Fruit fly (Drosophila melanogaster): Measurements from ENCODE around the gene CG32982.

Gene CG32982

dm6 chr2L:9193672-9194071, 68.1 kb downstream of the CG32982 start (continued):
- TF ChIP-seq CG13123 (GFP tag; optimal IDR thresholded peaks at IDR 0.05) (no peak), psq (GFP tag; optimal IDR thresholded peaks at IDR 0.05) (no peak), CG3163 (GFP tag; optimal IDR thresholded peaks at IDR 0.05) (no peak), CG9817 (tag; optimal IDR thresholded peaks at IDR 0.05) (no peak), CG2199 (GFP tag; IDR thresholded peaks at IDR 0.05) (peak; percentile 84; the same call in 2 of the 3 replicates), E2f1 (GFP tag; IDR thresholded peaks at IDR 0.05) (no peak), Adf1 (GFP tag; IDR thresholded peaks at IDR 0.05) (no peak), CG33557 (GFP tag; optimal IDR thresholded peaks at IDR 0.05) (peak; percentile 85), jigr1 (GFP tag; IDR thresholded peaks at IDR 0.05) (no peak), CG32532 (GFP tag; IDR thresholded peaks at IDR 0.05) (no peak), D (optimal IDR thresholded peaks at IDR 0.05) (no peak), D (GFP tag; optimal IDR thresholded peaks at IDR 0.05) (no peak), Blimp-1 (GFP tag; optimal IDR thresholded peaks at IDR 0.05) (peak; percentile 100), CG32772 (GFP tag; IDR thresholded peaks at IDR 0.05) (no peak), dpn (GFP tag; optimal IDR thresholded peaks at IDR 0.05) (no peak), CG16813 (GFP tag; IDR thresholded peaks at IDR 0.05; ENCODE audit: partially characterized antibody) (no peak), sob (GFP tag; IDR thresholded peaks at IDR 0.05) (no peak), ara (GFP tag; IDR thresholded peaks at IDR 0.05) (peak; percentile 27; the same call in 1 of the 2 replicates), Med (GFP tag) (peak; percentile 50), CG4730 (GFP tag; IDR thresholded peaks at IDR 0.05) (no peak), BEAF-32 (GFP tag; optimal IDR thresholded peaks at IDR 0.05) (no peak), tll (GFP tag; optimal IDR thresholded peaks at IDR 0.05) (no peak), CG2116 (GFP tag; optimal IDR thresholded peaks at IDR 0.05) (no peak), CTCF (GFP tag; optimal IDR thresholded peaks at IDR 0.05) (no peak), fd3F (GFP tag; optimal IDR thresholded peaks at IDR 0.05) (no peak), HLH54F (GFP tag; optimal IDR thresholded peaks at IDR 0.05) (no peak), CG6854 (GFP tag; optimal IDR thresholded peaks at IDR 0.05) (no peak), CG16815 (GFP tag; optimal IDR thresholded peaks at IDR 0.05) (no peak), CG17328 (GFP tag; IDR thresholded peaks at IDR 0.05) (no peak), br (optimal IDR thresholded peaks at IDR 0.05) (no peak), CG3407 (GFP tag; optimal IDR thresholded peaks at IDR 0.05) (no peak), nerfin-2 (GFP tag; IDR thresholded peaks at IDR 0.05; ENCODE audit: partially characterized antibody) (no peak), CG1529 (GFP tag; optimal IDR thresholded peaks at IDR 0.05) (no peak), CkIIα-i1 (GFP tag; IDR thresholded peaks at IDR 0.05) (no peak), so (GFP tag; IDR thresholded peaks at IDR 0.05) (no peak), Lpt (GFP tag; optimal IDR thresholded peaks at IDR 0.05) (no peak), Pdp1 (GFP tag; optimal IDR thresholded peaks at IDR 0.05) (no peak), CoRest (tag; optimal IDR thresholded peaks at IDR 0.05) (no peak), CG4424 (GFP tag; optimal IDR thresholded peaks at IDR 0.05) (no peak), CG11696 (GFP tag; IDR thresholded peaks at IDR 0.05) (no peak), Sry-β (GFP tag; optimal IDR thresholded peaks at IDR 0.05) (peak; percentile 8), z (GFP tag; IDR thresholded peaks at IDR 0.05) (peak; percentile 62; the same call in 1 of the 3 replicates), CG10274 (GFP tag; optimal IDR thresholded peaks at IDR 0.05) (no peak), bsh (GFP tag; optimal IDR thresholded peaks at IDR 0.05) (peak in 1 of 2 experiments; percentile 53), Dek (tag; optimal IDR thresholded peaks at IDR 0.05) (no peak), trem (tag; optimal IDR thresholded peaks at IDR 0.05) (peak; percentile 19), CG12155 (GFP tag; optimal IDR thresholded peaks at IDR 0.05) (no peak), Drgx (GFP tag; IDR thresholded peaks at IDR 0.05) (no peak), fru (optimal IDR thresholded peaks at IDR 0.05) (no peak), CG5245 (GFP tag; optimal IDR thresholded peaks at IDR 0.05) (no peak), pan (optimal IDR thresholded peaks at IDR 0.05) (no peak), pan (GFP tag; optimal IDR thresholded peaks at IDR 0.05 in 1 of 2, IDR thresholded peaks at IDR 0.05 in 1 of 2) (no peak), CG15479 (GFP tag; optimal IDR thresholded peaks at IDR 0.05) (no peak)

Data from whole organism, embryonic.